Fruit fly (Drosophila melanogaster) whole organism, pupa: ENCODE measurements around the gene CG31998.

Experiments used
- CG14655 ChIP-seq: fragments of 200-800 bp; sonication (Bioruptor generic); optimal IDR thresholded peaks from 3 replicates; lab custom pipeline; 2017; ENCODE audit warnings: mild to moderate bottlenecking, missing biosample characterization, missing genetic modification reagents, missing genetic modification characterization
- CG15710 ChIP-seq: fragments of 200-800 bp; sonication (Bioruptor generic); optimal IDR thresholded peaks from 2 replicates; lab custom pipeline; 2018; ENCODE audit warnings: missing biosample characterization, mild to moderate bottlenecking, missing genetic modification characterization, moderate library complexity
- CG4496 ChIP-seq: fragments of 200-800 bp; sonication (Bioruptor generic); IDR thresholded peaks from 3 replicates; pipeline ENCODE4 v1.3.6; 2022; ENCODE audit warnings: missing biosample characterization, missing genetic modification characterization
- D1 ChIP-seq: fragments of 200-800 bp; sonication (Bioruptor generic); optimal IDR thresholded peaks from 2 replicates; lab custom pipeline; 2018; ENCODE audit warnings: missing biosample characterization, mild to moderate bottlenecking, missing genetic modification characterization, moderate library complexity
- EcR ChIP-seq: fragments of 200-800 bp; sonication (Bioruptor generic); optimal IDR thresholded peaks from 3 replicates; lab custom pipeline; 2019; ENCODE audit warnings: missing biosample characterization, missing genetic modification characterization, mild to moderate bottlenecking, moderate library complexity, missing genetic modification reagents
- fd96Ca ChIP-seq: fragments of 200-800 bp; sonication (Bioruptor generic); IDR thresholded peaks from 3 replicates; pipeline ENCODE4 v1.3.6; 2022; ENCODE audit warnings: missing biosample characterization, missing genetic modification characterization
- rn ChIP-seq: fragments of 200-800 bp; sonication (Bioruptor generic); IDR thresholded peaks from 2 replicates; pipeline ENCODE4 v1.3.6; 2022; ENCODE audit warnings: missing biosample characterization, missing genetic modification characterization

DNA sequence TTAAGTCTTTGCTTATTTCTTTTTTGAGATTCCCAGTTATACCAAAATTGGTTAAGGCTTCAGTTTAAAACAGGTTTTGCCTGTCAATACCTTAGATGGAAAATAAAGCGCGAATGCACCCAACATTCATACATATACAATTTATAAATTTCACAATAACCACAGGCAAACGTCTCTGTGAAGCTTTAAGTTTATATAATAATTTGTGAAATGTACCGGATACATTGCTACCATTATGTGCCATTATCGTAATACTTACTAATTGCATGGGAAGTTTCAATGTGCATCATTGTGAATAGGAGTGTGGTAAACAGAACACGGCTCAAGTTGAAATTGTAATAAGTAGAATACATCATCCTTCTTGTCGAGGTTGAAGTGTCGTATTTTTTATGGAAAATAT is 31.2 kb downstream of the CG31998 start:
- no peak for TF ChIP-seq fd96Ca (GFP tag; lab: Robert Waterston, UW)
- TF ChIP-seq CG14655 = no peak
- no peak for TF ChIP-seq rn (GFP tag; lab: Robert Waterston, UW)
- TF ChIP-seq CG15710 (tag; lab: Kevin White, UChicago) = no peak
- no peak for TF ChIP-seq EcR (GFP tag; lab: Kevin White, UChicago)
- TF ChIP-seq CG4496 = no peak
- TF ChIP-seq D1 (tag; lab: Kevin White, UChicago) = no peak
